Fruit fly (Drosophila melanogaster): ENCODE measurements around the gene Sry-beta.

Sry-beta gene

DNA sequence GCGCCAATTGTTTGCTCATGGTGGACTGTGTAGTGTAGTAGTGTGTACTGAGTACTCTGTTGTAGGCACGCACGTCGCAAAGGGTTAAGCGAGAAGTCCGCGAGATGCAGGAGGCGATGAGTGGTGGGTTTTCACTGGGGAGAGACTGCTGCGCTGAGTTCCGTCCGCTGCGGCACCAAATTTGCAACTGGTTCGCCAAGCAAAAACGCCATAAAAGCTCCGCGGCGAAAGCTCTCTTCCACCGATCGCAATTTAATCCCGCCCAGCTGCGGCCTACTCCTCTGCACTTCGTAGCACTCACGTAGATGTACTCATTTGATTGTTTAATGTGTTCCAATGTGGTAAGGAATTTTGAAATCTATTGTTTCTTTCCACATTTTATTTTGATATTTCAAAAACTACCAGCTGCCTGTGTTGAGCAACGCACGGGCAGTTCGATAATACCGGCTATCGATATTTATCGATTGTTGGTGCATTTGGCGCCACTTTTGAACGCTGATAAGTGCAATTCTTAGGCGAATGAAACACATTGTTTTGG is 24.5 kb upstream of the Sry-beta start, which contains the start of gene CG7920 (continued):
- TF ChIP-seq Eip74EF (GFP tag; optimal IDR thresholded peaks at IDR 0.05) = no peak
- no peak for TF ChIP-seq CG16815 (GFP tag; optimal IDR thresholded peaks at IDR 0.05)
- TF ChIP-seq CG1832 (GFP tag; optimal IDR thresholded peaks at IDR 0.05) = no peak
- no peak; the same call in 1 of the 2 replicates for TF ChIP-seq tna (GFP tag; IDR thresholded peaks at IDR 0.05; ENCODE audit: partially characterized antibody)
- TF ChIP-seq CG18476 (GFP tag; optimal IDR thresholded peaks at IDR 0.05) = no peak
- no peak for TF ChIP-seq stc (GFP tag; IDR thresholded peaks at IDR 0.05)
- peak; percentile 1 for TF ChIP-seq CG12299 (tag; optimal IDR thresholded peaks at IDR 0.05)
- TF ChIP-seq Tbp (GFP tag; optimal IDR thresholded peaks at IDR 0.05) = no peak
- no peak for TF ChIP-seq ftz-f1 (GFP tag; optimal IDR thresholded peaks at IDR 0.05)
- TF ChIP-seq CG6689 (GFP tag; IDR thresholded peaks at IDR 0.05) = no peak
- peak; percentile 69 for TF ChIP-seq Hmr (GFP tag; optimal IDR thresholded peaks at IDR 0.05)
- no peak for TF ChIP-seq lov (optimal IDR thresholded peaks at IDR 0.05)
- no peak for TF ChIP-seq lov (GFP tag; IDR thresholded peaks at IDR 0.05)
- no peak for TF ChIP-seq CG8281 (tag; optimal IDR thresholded peaks at IDR 0.05)
- TF ChIP-seq shn (GFP tag; optimal IDR thresholded peaks at IDR 0.05) = no peak
- TF ChIP-seq gt (GFP tag; IDR thresholded peaks at IDR 0.05) = no peak
- TF ChIP-seq sqz (GFP tag; optimal IDR thresholded peaks at IDR 0.05) = no peak
- peak; percentile 53; the same call in 2 of the 3 replicates for TF ChIP-seq CG14860 (GFP tag; IDR thresholded peaks at IDR 0.05; ENCODE audit: partially characterized antibody)
- TF ChIP-seq Elba2 (GFP tag; optimal IDR thresholded peaks at IDR 0.05) = no peak
- TF ChIP-seq CG16863 (GFP tag; optimal IDR thresholded peaks at IDR 0.05) = no peak
- TF ChIP-seq ab (GFP tag; optimal IDR thresholded peaks at IDR 0.05) = no peak
- no peak for TF ChIP-seq CG10959 (GFP tag; IDR thresholded peaks at IDR 0.05)
- peak; percentile 42 for TF ChIP-seq CG33213 (GFP tag; optimal IDR thresholded peaks at IDR 0.05)
- TF ChIP-seq Dek (tag; optimal IDR thresholded peaks at IDR 0.05) = peak; percentile 22
- TF ChIP-seq lola (GFP tag; optimal IDR thresholded peaks at IDR 0.05) = no peak
- TF ChIP-seq CG9437 (GFP tag; optimal IDR thresholded peaks at IDR 0.05) = no peak
- TF ChIP-seq CG8924 (tag; optimal IDR thresholded peaks at IDR 0.05) = peak; percentile 8
- TF ChIP-seq tap (tag; optimal IDR thresholded peaks at IDR 0.05) = peak; percentile 11
- no peak for TF ChIP-seq sug (tag; optimal IDR thresholded peaks at IDR 0.05)
- TF ChIP-seq Spps (tag; optimal IDR thresholded peaks at IDR 0.05) = no peak
- no peak for TF ChIP-seq CG14441 (GFP tag; IDR thresholded peaks at IDR 0.05)
- no peak for TF ChIP-seq Hmx (GFP tag; optimal IDR thresholded peaks at IDR 0.05)
- TF ChIP-seq hth (optimal IDR thresholded peaks at IDR 0.05) = no peak
- TF ChIP-seq TFAM (GFP tag; optimal IDR thresholded peaks at IDR 0.05) = no peak
- TF ChIP-seq Fer3 (tag; optimal IDR thresholded peaks at IDR 0.05) = no peak
- no peak for TF ChIP-seq CG16779 (GFP tag; IDR thresholded peaks at IDR 0.05)
- TF ChIP-seq Deaf1 (tag; optimal IDR thresholded peaks at IDR 0.05) = peak; percentile 27
- no peak for TF ChIP-seq CG12744 (GFP tag; optimal IDR thresholded peaks at IDR 0.05)
- TF ChIP-seq en (GFP tag; optimal IDR thresholded peaks at IDR 0.05) = no peak
- no peak for TF ChIP-seq CG3838 (GFP tag; optimal IDR thresholded peaks at IDR 0.05)
- no peak for TF ChIP-seq run (tag; optimal IDR thresholded peaks at IDR 0.05)
- no peak for TF ChIP-seq CG8388 (GFP tag; optimal IDR thresholded peaks at IDR 0.05)
- TF ChIP-seq twi (tag; optimal IDR thresholded peaks at IDR 0.05) = no peak
- TF ChIP-seq slou (GFP tag; optimal IDR thresholded peaks at IDR 0.05) = no peak
- peak; percentile 18 for TF ChIP-seq CG12942 (GFP tag; optimal IDR thresholded peaks at IDR 0.05)
- TF ChIP-seq CG30403 (GFP tag; optimal IDR thresholded peaks at IDR 0.05) = peak; percentile 22
- peak; percentile 81 for TF ChIP-seq amos (GFP tag; IDR thresholded peaks at IDR 0.05; ENCODE audit: partially characterized antibody)
- TF ChIP-seq crc (GFP tag; optimal IDR thresholded peaks at IDR 0.05) = no peak
- no peak for TF ChIP-seq CG4820 (GFP tag; optimal IDR thresholded peaks at IDR 0.05)
- no peak for TF ChIP-seq CG9876 (GFP tag; optimal IDR thresholded peaks at IDR 0.05)
- no peak for TF ChIP-seq CG3995 (GFP tag; optimal IDR thresholded peaks at IDR 0.05)
- no peak for TF ChIP-seq Atf3 (GFP tag; optimal IDR thresholded peaks at IDR 0.05)

All from whole organism, embryonic.